Worm (Caenorhabditis elegans): ENCODE data around the gene F11C1.9.

Gene F11C1.9

ce11 chrX:12928753-12929152 lies 48.6 kb downstream of the F11C1.9 start:
- TF ChIP-seq unc-62 (GFP tag; optimal IDR thresholded peaks at IDR 0.05 in 1 of 2) = no peak
- TF ChIP-seq unc-62 (tag; optimal IDR thresholded peaks at IDR 0.05) = no peak
- peak; percentile 44 for TF ChIP-seq pqm-1 (tag; optimal IDR thresholded peaks at IDR 0.05)
- peak; percentile 36 for TF ChIP-seq nhr-28 (tag; optimal IDR thresholded peaks at IDR 0.05)
- TF ChIP-seq hlh-11 (tag; optimal IDR thresholded peaks at IDR 0.05) = no peak

All from whole organism, L4 larva.